Fruit fly (Drosophila melanogaster) S2 (cell line): ENCODE measurements around the gene app.

ENCODE experiments used
- CG8478 ChIP-seq: fragments of >200 bp; optimal IDR thresholded peaks from 2 replicates; lab custom pipeline; 2018
- CTCF ChIP-seq, 2 experiments: fragments of >200 bp; optimal IDR thresholded peaks; 2 replicates each; lab custom pipeline; 2018

The app gene

DNA sequence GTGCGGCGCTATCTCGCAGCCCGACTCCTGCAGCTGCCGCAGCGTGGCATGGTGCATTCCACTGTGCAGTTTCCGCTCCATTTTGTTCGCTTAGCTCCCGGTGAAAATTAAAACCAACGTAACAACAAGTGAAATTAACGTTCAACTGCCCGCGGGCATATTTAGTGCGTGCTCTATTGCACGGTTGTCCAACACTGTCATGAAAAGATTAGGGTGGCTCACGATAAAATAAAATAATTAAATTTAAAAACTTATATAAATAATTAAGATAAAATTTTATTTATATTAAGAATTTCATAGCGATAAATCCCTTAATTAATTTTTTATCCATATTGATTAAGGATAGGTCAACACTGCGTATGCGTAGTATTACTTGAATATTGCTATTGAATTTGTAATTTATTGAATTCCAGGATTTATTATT lies 4.6 kb upstream of the app start, which contains the start of gene Pbgs:
TSS of gene Pbgs (minus strand) at position 151 of the 424 bp plus-strand sequence.
- TF ChIP-seq CG8478, result no peak
- TF ChIP-seq CTCF (optimal IDR thresholded peaks at IDR 0.05; lab: Kevin White, UChicago), result no peak

dm6 chr3L:12269867-12270266 lies 3.2 kb upstream of the app start:
- TF ChIP-seq CTCF (optimal IDR thresholded peaks at IDR 0.05; lab: Kevin White, UChicago), result no peak
- no peak for TF ChIP-seq CG8478

- no peak for TF ChIP-seq CG8478
- TF ChIP-seq CTCF (optimal IDR thresholded peaks at IDR 0.05; lab: Kevin White, UChicago), result no peak
These were observed 782 bp upstream of the app start, which contains the start of gene CG32100 for dm6 chr3L:12267332-12267914. CG32100 (plus strand) TSS chr3L:12267528.

dm6 chr3L:12265526-12266342 lies 907 bp downstream of the app start:
- TF ChIP-seq CTCF (optimal IDR thresholded peaks at IDR 0.05; lab: Kevin White, UChicago) (no peak), CG8478 (no peak)

DNA sequence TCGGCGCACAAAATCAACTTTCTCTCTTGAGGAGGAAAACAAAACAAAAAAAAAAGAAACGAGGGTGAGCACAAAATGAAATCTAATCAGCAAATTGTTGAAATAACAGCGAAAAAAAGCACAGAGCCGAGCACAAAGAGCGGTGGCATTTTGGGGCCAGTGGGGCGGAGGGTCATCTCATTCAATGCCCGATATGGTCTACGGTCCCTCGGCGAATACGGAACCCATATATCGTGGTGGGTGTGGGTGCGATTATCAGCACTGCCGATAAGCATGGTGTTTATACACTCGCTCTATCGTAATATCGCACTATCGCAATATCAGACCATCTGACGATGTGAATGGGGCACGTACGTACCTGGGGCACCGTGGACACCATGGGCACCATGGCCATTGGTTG lies 7.9 kb downstream of the app start:
- no peak for TF ChIP-seq CTCF (optimal IDR thresholded peaks at IDR 0.05; lab: Kevin White, UChicago)
- TF ChIP-seq CG8478, result no peak

DNA sequence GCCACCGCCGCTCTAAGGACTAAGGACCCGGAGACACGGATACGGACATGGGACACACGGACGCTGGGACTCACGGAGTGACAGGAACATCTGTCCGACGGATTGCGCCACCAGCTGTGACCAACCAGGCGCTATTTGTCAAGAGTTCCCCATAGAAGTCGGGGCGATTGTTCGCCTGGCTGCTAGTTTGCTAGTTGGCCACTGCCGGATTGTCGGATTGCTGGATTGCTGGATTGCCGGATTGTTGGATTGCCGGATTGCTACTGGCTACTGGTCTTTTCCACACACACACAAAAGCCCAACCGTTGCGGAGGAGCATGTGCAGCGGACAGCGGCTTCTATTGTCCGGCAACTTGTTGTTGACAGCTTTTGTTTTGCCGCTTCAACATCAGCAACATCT lies 39.4 kb downstream of the app start:
- TF ChIP-seq CG8478, result no peak
- TF ChIP-seq CTCF (optimal IDR thresholded peaks at IDR 0.05; lab: Kevin White, UChicago), result no peak

DNA sequence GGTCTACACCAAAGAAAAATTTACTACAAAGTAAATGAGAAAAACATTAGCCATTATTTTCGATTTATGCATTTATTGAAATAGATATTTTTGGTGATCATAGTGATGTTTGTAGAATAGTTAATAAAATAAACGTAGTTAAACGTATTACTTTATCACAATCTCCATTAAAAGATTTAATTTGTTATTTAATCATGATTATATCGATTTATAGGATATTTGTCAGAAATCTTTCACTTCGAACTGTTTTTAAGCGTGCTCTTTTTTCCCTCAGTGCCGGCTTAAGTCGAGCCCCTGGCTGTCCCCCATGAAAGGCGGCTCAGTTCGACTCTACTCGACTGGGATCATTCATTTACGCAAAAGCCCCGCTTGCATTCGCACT lies 43.0 kb downstream of the app start:
- TF ChIP-seq CG8478 (no peak), CTCF (optimal IDR thresholded peaks at IDR 0.05; lab: Kevin White, UChicago) (no peak)

DNA sequence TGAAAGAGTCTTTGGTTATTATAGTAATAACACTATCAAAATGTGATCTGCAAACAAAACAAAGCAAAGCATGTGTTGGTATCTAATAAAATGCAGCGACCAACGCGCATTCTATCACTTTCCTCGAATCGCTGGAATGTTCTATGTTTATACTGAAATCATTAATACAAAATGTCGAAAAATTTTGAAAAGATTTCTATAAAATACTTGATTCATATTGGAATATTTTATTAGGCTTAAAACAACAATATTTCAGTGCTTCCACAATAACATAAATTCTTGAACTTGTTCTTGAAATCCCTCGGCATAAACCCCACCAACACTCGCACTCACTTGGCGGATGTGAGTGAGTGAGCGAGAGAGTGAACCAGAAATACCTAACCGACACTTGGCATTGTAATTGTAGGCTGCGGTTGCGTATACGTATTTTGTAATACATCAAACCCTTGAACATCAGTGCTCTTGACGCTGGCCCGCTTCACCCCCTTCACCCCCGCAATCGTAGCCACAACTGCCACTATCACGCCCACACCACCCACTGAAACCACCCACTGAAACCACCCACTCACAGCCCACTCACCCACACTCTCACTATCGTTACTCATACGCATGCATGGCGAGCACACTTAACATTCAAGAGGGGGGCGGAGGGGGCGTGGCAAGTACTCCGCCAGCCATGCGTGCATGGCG lies 43.6 kb downstream of the app start:
- TF ChIP-seq CTCF (optimal IDR thresholded peaks at IDR 0.05; lab: Kevin White, UChicago), result no peak
- no peak for TF ChIP-seq CG8478

DNA sequence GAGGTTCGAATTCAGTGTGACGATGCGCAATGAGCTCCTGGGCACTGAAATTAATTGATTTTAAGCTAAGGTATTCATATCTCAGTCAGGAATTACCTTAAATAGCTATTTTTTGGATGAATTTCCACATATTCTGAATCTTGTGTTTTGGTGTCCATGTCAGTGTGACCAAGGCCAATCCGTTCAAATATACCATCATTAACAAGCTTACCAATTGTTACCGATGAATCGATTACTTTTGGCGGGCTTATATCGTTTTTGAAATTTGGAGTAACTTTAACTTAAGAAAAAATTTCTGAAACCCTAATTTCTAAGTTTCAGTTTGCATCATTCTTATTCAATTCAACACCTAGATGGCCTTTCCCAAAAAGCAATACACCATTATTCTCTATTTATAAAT lies 60.8 kb downstream of the app start, which contains the start of gene Tsen54:
TSS of gene Tsen54 (minus strand) at position 175 of the 400 bp plus-strand sequence.
- TF ChIP-seq CG8478, result no peak
- no peak for TF ChIP-seq CTCF (optimal IDR thresholded peaks at IDR 0.05; lab: Kevin White, UChicago)

DNA sequence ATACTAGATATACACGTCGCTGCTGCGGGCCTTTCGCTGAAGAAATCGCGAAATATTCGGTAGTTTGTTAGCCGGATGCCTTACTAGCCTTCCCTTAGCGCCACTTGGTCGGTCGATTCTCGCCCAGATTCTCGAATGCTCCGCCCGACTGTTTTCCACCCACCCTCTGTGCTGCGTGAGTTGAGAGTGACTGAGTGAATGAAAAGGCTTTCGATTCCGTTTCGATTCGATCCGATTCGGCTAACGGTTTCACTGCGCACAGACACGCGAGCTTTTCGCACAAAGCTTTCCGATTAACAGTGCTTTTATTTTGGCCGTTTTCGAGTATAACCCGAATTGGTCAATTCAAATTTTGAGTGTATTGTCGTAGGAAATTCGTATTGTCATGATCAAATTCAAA lies 62.9 kb downstream of the app start, which contains the start of gene Ak1:
TSS of gene Ak1 (minus strand) at position 347 of the 400 bp plus-strand sequence.
- no peak for TF ChIP-seq CTCF (optimal IDR thresholded peaks at IDR 0.05; lab: Kevin White, UChicago)
- no peak for TF ChIP-seq CG8478

dm6 chr3L:12202980-12203379 lies 63.7 kb downstream of the app start:
- TF ChIP-seq CG8478 (no peak), CTCF (optimal IDR thresholded peaks at IDR 0.05; lab: Kevin White, UChicago) (no peak)

- TF ChIP-seq CTCF (optimal IDR thresholded peaks at IDR 0.05; lab: Kevin White, UChicago) (no peak), CG8478 (no peak)
These were observed 69.2 kb downstream of the app start, which contains the start of gene CG11529 for dm6 chr3L:12197491-12197890. CG11529 (plus strand) TSS chr3L:12197791.

DNA sequence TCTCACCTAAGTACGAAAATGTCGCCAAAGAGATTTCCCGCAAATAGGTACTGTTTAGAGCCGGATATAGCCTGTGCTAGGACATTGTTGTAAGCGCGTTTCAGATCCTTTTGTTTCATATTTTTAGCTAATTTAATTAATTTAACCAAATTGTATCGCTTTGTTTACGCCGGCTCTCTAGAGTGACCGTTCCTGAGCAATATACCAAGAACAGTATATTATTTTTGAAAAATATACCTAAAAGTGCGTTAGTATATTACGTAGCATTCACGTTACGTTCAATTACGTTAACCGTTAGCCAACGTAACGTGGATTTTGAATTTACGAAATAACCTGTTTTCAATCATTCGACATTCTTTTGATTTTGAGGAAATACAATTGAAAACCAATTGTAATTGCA lies 73.2 kb downstream of the app start, which contains the start of gene thoc6:
TSS of gene thoc6 (minus strand) at position 204 of the 400 bp plus-strand sequence.
- no peak for TF ChIP-seq CG8478
- no peak for TF ChIP-seq CTCF (optimal IDR thresholded peaks at IDR 0.05; lab: Kevin White, UChicago)

DNA sequence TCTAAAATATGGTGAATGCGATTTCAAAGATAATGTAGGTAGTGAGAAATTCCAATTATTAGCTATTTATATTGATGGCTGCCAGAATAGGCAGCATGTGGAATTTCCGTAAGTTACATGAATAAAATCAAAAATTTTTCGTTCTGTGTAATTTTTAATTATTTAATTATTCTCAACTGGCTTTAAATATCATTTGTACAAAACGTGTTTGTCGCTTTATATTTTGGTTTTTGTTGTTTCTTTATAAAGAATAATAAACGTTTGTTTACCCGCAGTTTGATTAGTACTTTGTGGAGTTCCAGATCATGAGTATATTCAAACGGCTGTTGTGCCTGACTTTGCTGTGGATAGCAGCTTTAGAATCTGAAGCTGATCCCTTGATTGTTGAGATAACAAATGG lies 76.2 kb downstream of the app start, which contains the start of gene Est-P:
TSS of gene Est-P (plus strand) at position 301 of the 400 bp plus-strand sequence.
- TF ChIP-seq CG8478 (no peak), CTCF (optimal IDR thresholded peaks at IDR 0.05; lab: Kevin White, UChicago) (no peak)

dm6 chr3L:12188518-12188917 lies 78.1 kb downstream of the app start, which contains the start of gene Est-6:
Est-6 (plus strand) TSS chr3L:12188818.
- TF ChIP-seq CTCF (optimal IDR thresholded peaks at IDR 0.05; lab: Kevin White, UChicago) (no peak), CG8478 (no peak)
